Fruit fly (Drosophila melanogaster) whole organism, wandering third instar larva: ENCODE measurements around the gene CG17982.

ENCODE experiments used
- Abd-B ChIP-seq: fragments of >200 bp; optimal IDR thresholded peaks from 2 replicates; lab custom pipeline; 2017; ENCODE audit warnings: missing biosample characterization, missing genetic modification characterization
- CG32264 ChIP-seq: fragments of 200-800 bp; sonication (Bioruptor generic); optimal IDR thresholded peaks from 2 replicates; lab custom pipeline; 2016; ENCODE audit warnings: missing biosample characterization, missing genetic modification characterization
- CG9705 ChIP-seq: fragments of 200-800 bp; sonication (Bioruptor generic); optimal IDR thresholded peaks from 2 replicates; lab custom pipeline; 2018; ENCODE audit warnings: missing biosample characterization, mild to moderate bottlenecking, missing genetic modification characterization
- CrebA ChIP-seq: fragments of 200-800 bp; sonication (Bioruptor generic); optimal IDR thresholded peaks from 2 replicates; lab custom pipeline; 2016; ENCODE audit warnings: missing biosample characterization, mild to moderate bottlenecking, missing genetic modification characterization, borderline replicate concordance
- Dfd ChIP-seq: fragments of >200 bp; optimal IDR thresholded peaks from 2 replicates; lab custom pipeline; 2017; ENCODE audit warnings: missing biosample characterization, missing genetic modification characterization
- Dif ChIP-seq: fragments of 200-275, 200-300 bp; sonication (Bioruptor generic); optimal IDR thresholded peaks from 2 replicates; lab custom pipeline; 2018; ENCODE audit warnings: missing biosample characterization, missing genetic modification characterization; ENCODE audit not compliant: partially characterized antibody
- GATAd ChIP-seq: sonication (Bioruptor generic); optimal IDR thresholded peaks from 2 replicates; lab custom pipeline; 2016; ENCODE audit warnings: missing biosample characterization, missing genetic modification characterization
- Hr78 ChIP-seq: fragments of >200 bp; optimal IDR thresholded peaks from 2 replicates; lab custom pipeline; 2017; ENCODE audit warnings: missing biosample characterization, missing genetic modification characterization
- Hr83 ChIP-seq: fragments of 200-300 bp; sonication (Bioruptor generic); optimal IDR thresholded peaks from 2 replicates; lab custom pipeline; 2016; ENCODE audit warnings: missing biosample characterization, mild to moderate bottlenecking, missing genetic modification characterization, moderate library complexity; ENCODE audit not compliant: poor library complexity, severe bottlenecking
- Jra ChIP-seq: sonication (Bioruptor generic); optimal IDR thresholded peaks from 2 replicates; lab custom pipeline; 2016; ENCODE audit warnings: missing biosample characterization, missing genetic modification characterization
- Myc ChIP-seq: fragments of >200 bp; optimal IDR thresholded peaks from 2 replicates; lab custom pipeline; 2017
- N ChIP-seq: fragments of >200 bp; optimal IDR thresholded peaks from 2 replicates; lab custom pipeline; 2018; ENCODE audit warnings: missing biosample characterization, missing external identifiers, missing genetic modification characterization
- OdsH ChIP-seq: fragments of 200-800 bp; sonication (Bioruptor generic); optimal IDR thresholded peaks from 2 replicates; lab custom pipeline; 2016; ENCODE audit warnings: missing biosample characterization, mild to moderate bottlenecking, missing genetic modification characterization
- Sp1 ChIP-seq: fragments of 200-800 bp; sonication (Bioruptor generic); optimal IDR thresholded peaks from 3 replicates; lab custom pipeline; 2019; ENCODE audit warnings: missing biosample characterization, mild to moderate bottlenecking, missing genetic modification characterization, moderate library complexity
- Vsx2 ChIP-seq: fragments of 200-300, 225-300 bp; sonication (Bioruptor generic); optimal IDR thresholded peaks from 2 replicates; lab custom pipeline; 2018; ENCODE audit warnings: missing biosample characterization, missing genetic modification characterization; ENCODE audit not compliant: partially characterized antibody
- brk ChIP-seq: fragments of 200-800 bp; sonication (Bioruptor generic); optimal IDR thresholded peaks from 2 replicates; lab custom pipeline; 2016; ENCODE audit warnings: missing biosample characterization, mild to moderate bottlenecking, missing genetic modification characterization
- dl ChIP-seq, 2 experiments: fragments of 175-275, 200-275 bp in 1 of 2; fragments of 200-275 bp in 1 of 2; sonication (Bioruptor generic); optimal IDR thresholded peaks; lab custom pipeline; 2018; ENCODE audit warnings: mild to moderate bottlenecking in 2 of 2, missing biosample characterization in 2 of 2, missing genetic modification characterization in 2 of 2, moderate library complexity in 2 of 2; ENCODE audit not compliant: partially characterized antibody in 2 of 2, insufficient read depth in 1 of 2
- dmrt93B ChIP-seq: fragments of 200-800 bp; sonication (Bioruptor generic); optimal IDR thresholded peaks from 2 replicates; lab custom pipeline; 2018; ENCODE audit warnings: missing biosample characterization, mild to moderate bottlenecking, missing genetic modification characterization
- dsf ChIP-seq: sonication (Bioruptor generic); optimal IDR thresholded peaks from 2 replicates; lab custom pipeline; 2016; ENCODE audit warnings: missing biosample characterization, missing genetic modification characterization, borderline replicate concordance
- ey ChIP-seq: fragments of 200-800 bp; sonication (Bioruptor generic); optimal IDR thresholded peaks from 2 replicates; lab custom pipeline; 2016; ENCODE audit warnings: missing biosample characterization, missing genetic modification characterization
- foxo ChIP-seq, 2 experiments: fragments of 200-800 bp; sonication (Bioruptor generic); optimal IDR thresholded peaks; 2 replicates in 1 of 2; 3 replicates in 1 of 2; lab custom pipeline; 2016 to 2017; ENCODE audit warnings: missing biosample characterization in 2 of 2, missing genetic modification characterization in 2 of 2
- fru ChIP-seq: fragments of 200-800 bp; sonication (Bioruptor generic); optimal IDR thresholded peaks from 3 replicates; lab custom pipeline; 2016; ENCODE audit warnings: missing biosample characterization, mild to moderate bottlenecking, missing genetic modification characterization
- jim ChIP-seq: fragments of 175-275, 200-325 bp; sonication (Bioruptor generic); optimal IDR thresholded peaks from 2 replicates; lab custom pipeline; 2016; ENCODE audit warnings: missing biosample characterization, mild to moderate bottlenecking, missing genetic modification characterization
- psq ChIP-seq: fragments of 200-800 bp; sonication (Bioruptor generic); optimal IDR thresholded peaks from 3 replicates; lab custom pipeline; 2017; ENCODE audit warnings: missing biosample characterization, mild to moderate bottlenecking, missing genetic modification characterization, moderate library complexity
- rgr ChIP-seq: fragments of 200-800 bp; sonication (Bioruptor generic); optimal IDR thresholded peaks from 3 replicates; lab custom pipeline; 2016; ENCODE audit warnings: missing biosample characterization, mild to moderate bottlenecking, missing genetic modification characterization
- sage ChIP-seq: fragments of 200-800 bp; sonication (Bioruptor generic); optimal IDR thresholded peaks from 2 replicates; lab custom pipeline; 2016; ENCODE audit warnings: missing biosample characterization, mild to moderate bottlenecking, missing genetic modification characterization
- sv ChIP-seq: fragments of 200-800 bp; sonication (Bioruptor generic); optimal IDR thresholded peaks from 3 replicates; lab custom pipeline; 2016; ENCODE audit warnings: missing biosample characterization, missing genetic modification characterization
- tai ChIP-seq: sonication (Bioruptor generic); optimal IDR thresholded peaks from 2 replicates; lab custom pipeline; 2016; ENCODE audit warnings: missing biosample characterization, missing genetic modification characterization
- usp ChIP-seq: fragments of >200 bp; optimal IDR thresholded peaks from 2 replicates; lab custom pipeline; 2017; ENCODE audit warnings: missing biosample characterization, missing genetic modification characterization
- woc ChIP-seq: sonication (Bioruptor generic); optimal IDR thresholded peaks from 2 replicates; lab custom pipeline; 2016; ENCODE audit warnings: missing biosample characterization, mild to moderate bottlenecking, missing genetic modification characterization

Gene CG17982

DNA sequence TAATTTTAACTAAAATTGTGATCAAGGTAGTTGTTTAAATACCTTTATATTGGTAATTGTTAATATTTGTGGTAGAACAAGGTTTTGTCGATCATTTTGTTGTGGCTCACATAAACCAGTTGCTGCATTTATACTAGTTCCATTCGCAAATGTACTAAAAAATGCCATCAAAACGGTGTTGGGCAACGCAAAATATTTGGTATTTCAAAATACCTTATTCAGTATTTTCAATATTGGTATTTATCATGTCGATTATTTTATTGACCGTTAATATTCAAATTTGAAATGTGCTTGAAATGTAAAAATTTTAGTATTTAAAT lies 33.4 kb upstream of the CG17982 start, which contains the start of gene slpr:
slpr (minus strand) TSS at position 156 of the 320 bp plus-strand sequence.
- TF ChIP-seq tai (GFP tag; lab: Kevin White, UChicago) (no peak), Dif (GFP tag; lab: Kevin White, UChicago) (no peak), woc (GFP tag; lab: Kevin White, UChicago) (no peak), psq (no peak), brk (GFP tag; lab: Kevin White, UChicago) (no peak), Myc (lab: Kevin White, UChicago) (no peak), Sp1 (GFP tag; lab: Kevin White, UChicago) (no peak), sv (GFP tag; lab: Kevin White, UChicago) (no peak), CrebA (GFP tag; lab: Kevin White, UChicago) (no peak), GATAd (GFP tag; lab: Kevin White, UChicago) (no peak), Dfd (GFP tag; lab: Kevin White, UChicago) (no peak), usp (GFP tag; lab: Kevin White, UChicago) (no peak), jim (no peak), CG32264 (GFP tag; lab: Kevin White, UChicago) (no peak), N (no peak), OdsH (GFP tag; lab: Kevin White, UChicago) (no peak)

DNA sequence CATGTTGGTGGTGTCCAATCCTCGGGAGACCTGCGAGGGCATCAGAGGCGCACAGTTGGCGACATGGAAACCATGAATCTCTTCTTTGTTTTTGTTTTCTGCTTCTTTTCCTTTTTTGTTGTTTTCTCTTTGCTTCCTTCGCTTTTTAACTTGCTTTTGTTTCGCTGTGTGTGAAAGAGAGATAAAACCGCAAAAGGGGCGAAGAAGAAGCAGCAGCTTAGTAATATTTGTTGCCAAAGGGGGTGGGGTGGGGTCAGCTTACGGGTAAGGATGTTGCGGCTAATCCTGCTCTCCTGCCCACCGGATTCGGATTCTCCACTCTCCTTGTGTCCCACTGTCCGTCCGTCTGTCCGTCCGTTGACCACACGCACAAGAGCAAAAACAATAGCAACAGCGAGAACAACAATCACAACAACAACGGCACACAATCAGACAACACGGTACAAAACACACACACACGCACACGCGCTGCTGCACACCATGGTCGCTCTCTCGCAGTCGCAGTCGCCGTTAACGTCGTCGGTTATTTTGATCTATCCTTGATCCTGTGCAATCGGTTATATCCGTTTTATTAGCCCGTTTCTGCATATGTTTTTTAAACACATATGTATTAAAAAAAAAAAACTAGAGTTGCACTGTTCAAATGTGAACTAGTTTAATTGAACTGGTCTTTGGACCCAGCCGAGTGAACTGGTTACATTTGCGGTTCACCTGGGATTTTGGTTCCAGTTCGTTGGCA lies 32.8 kb upstream of the CG17982 start:
- no peak for TF ChIP-seq woc (GFP tag; lab: Kevin White, UChicago)
- no peak for TF ChIP-seq fru (GFP tag; lab: Kevin White, UChicago)
- TF ChIP-seq psq = peak; percentile 75
- TF ChIP-seq, all 38 proteins: peak for 1

DNA sequence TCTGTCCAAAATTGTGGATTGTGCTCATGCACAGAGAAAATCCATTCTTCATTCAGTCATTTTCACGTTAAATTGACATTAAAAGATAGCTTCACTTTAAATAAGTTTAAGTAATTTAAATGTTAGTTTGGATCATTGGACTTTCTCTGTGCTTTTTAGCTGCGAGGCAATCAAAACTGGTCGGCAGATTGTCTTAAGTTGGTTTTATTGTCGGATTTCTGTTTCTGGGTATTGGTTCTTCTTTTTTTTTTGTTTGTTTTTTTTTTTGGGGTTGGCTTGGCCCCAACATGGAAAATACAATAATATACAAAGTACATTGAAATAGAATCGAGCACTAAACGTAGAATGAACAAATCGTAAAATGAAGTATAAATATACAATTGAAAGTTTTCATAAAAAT lies 26.5 kb upstream of the CG17982 start, which contains the start of gene CG2278:
CG2278 (minus strand) TSS at position 101 of the 400 bp plus-strand sequence.
- TF ChIP-seq Hr78 (GFP tag; lab: Kevin White, UChicago) (no peak), OdsH (GFP tag; lab: Kevin White, UChicago) (no peak), brk (GFP tag; lab: Kevin White, UChicago) (no peak), dsf (GFP tag; lab: Kevin White, UChicago) (no peak), Dfd (GFP tag; lab: Kevin White, UChicago) (no peak), jim (no peak), Dif (GFP tag; lab: Kevin White, UChicago) (no peak), rgr (GFP tag; lab: Kevin White, UChicago) (no peak), CG9705 (GFP tag; lab: Kevin White, UChicago) (no peak), Jra (GFP tag; lab: Kevin White, UChicago) (no peak), foxo (GFP tag; optimal IDR thresholded peaks at IDR 0.05; lab: Kevin White, UChicago) (no peak), psq (no peak), Abd-B (GFP tag; lab: Kevin White, UChicago) (no peak), Sp1 (GFP tag; lab: Kevin White, UChicago) (no peak), fru (GFP tag; lab: Kevin White, UChicago) (no peak), Vsx2 (no peak), dl (GFP tag; optimal IDR thresholded peaks at IDR 0.05; lab: Kevin White, UChicago; ENCODE audit: insufficient read depth in 1 of 2, partially characterized antibody in 2 of 2) (no peak), dmrt93B (GFP tag; lab: Kevin White, UChicago) (no peak), sage (GFP tag; lab: Kevin White, UChicago) (no peak)

DNA sequence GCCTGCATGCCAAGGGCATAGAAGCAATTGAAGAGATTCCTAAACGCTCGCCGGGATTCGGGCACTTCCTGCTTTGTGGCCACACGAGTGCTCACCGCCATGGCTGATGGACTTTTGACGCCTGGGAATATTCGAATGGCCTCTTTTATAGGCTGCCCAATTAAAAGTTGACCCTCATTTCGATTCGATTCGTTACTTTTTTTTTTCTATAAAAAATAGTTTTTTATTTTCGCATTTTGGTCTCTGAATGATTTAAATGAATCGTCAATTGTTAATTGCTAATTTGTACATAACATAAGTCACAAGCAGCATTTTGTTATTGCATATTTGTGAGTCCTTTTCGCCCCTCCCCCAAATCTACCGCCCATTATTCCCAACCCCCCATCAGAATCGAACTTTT lies 22.0 kb upstream of the CG17982 start, which contains the start of gene Or7a:
Or7a (minus strand) TSS at position 101 of the 400 bp plus-strand sequence.
- TF ChIP-seq ey (GFP tag; lab: Kevin White, UChicago) = no peak
- TF ChIP-seq GATAd (GFP tag; lab: Kevin White, UChicago) = no peak
- TF ChIP-seq Hr78 (GFP tag; lab: Kevin White, UChicago) = no peak
- TF ChIP-seq psq = no peak
- TF ChIP-seq Hr83 (GFP tag; lab: Kevin White, UChicago) = no peak
- TF ChIP-seq fru (GFP tag; lab: Kevin White, UChicago) = no peak
- no peak for TF ChIP-seq foxo (GFP tag; optimal IDR thresholded peaks at IDR 0.05; lab: Kevin White, UChicago)
- TF ChIP-seq Abd-B (GFP tag; lab: Kevin White, UChicago) = no peak
- TF ChIP-seq brk (GFP tag; lab: Kevin White, UChicago) = no peak
- no peak for TF ChIP-seq dl (GFP tag; optimal IDR thresholded peaks at IDR 0.05; lab: Kevin White, UChicago; ENCODE audit: insufficient read depth in 1 of 2, partially characterized antibody in 2 of 2)
- no peak for TF ChIP-seq dsf (GFP tag; lab: Kevin White, UChicago)
- TF ChIP-seq OdsH (GFP tag; lab: Kevin White, UChicago) = no peak
- TF ChIP-seq CG32264 (GFP tag; lab: Kevin White, UChicago) = no peak
